Fruit fly (Drosophila melanogaster): Measurements from ENCODE around the gene Cyp4e3.

Cyp4e3 gene

dm6 chr2L:9790535-9790992, 40.7 kb upstream of the Cyp4e3 start, which contains the start of gene CG4036 (continued):
- no peak for TF ChIP-seq dpn (GFP tag; optimal IDR thresholded peaks at IDR 0.05)
- peak; percentile 35 for TF ChIP-seq CG15601 (tag; optimal IDR thresholded peaks at IDR 0.05)
- no peak for TF ChIP-seq H15 (GFP tag; IDR thresholded peaks at IDR 0.05)
- TF ChIP-seq CG11093 (GFP tag; IDR thresholded peaks at IDR 0.05), result no peak
- TF ChIP-seq en (GFP tag; optimal IDR thresholded peaks at IDR 0.05), result no peak
- no peak for TF ChIP-seq CG3281 (GFP tag; optimal IDR thresholded peaks at IDR 0.05)
- TF ChIP-seq sqz (GFP tag; optimal IDR thresholded peaks at IDR 0.05), result no peak
- no peak for TF ChIP-seq Hr3 (GFP tag; optimal IDR thresholded peaks at IDR 0.05)
- no peak for TF ChIP-seq sens-2 (GFP tag; IDR thresholded peaks at IDR 0.05)
- no peak for TF ChIP-seq CG8765 (GFP tag; IDR thresholded peaks at IDR 0.05)
- TF ChIP-seq gt (GFP tag; IDR thresholded peaks at IDR 0.05), result no peak
- TF ChIP-seq dmrt11E (tag; optimal IDR thresholded peaks at IDR 0.05), result no peak
- TF ChIP-seq CG15011 (GFP tag; optimal IDR thresholded peaks at IDR 0.05), result no peak
- no peak for TF ChIP-seq CG12391 (tag; optimal IDR thresholded peaks at IDR 0.05)
- TF ChIP-seq CG30403 (GFP tag; optimal IDR thresholded peaks at IDR 0.05), result no peak
- no peak for TF ChIP-seq ro (GFP tag; IDR thresholded peaks at IDR 0.05)
- TF ChIP-seq CG2199 (GFP tag; IDR thresholded peaks at IDR 0.05), result 0 out of 3 replicates have a peak, but pooled peaks have one; percentile 56
- TF ChIP-seq CG6272 (GFP tag; IDR thresholded peaks at IDR 0.05), result no peak
- TF ChIP-seq eyg (GFP tag; optimal IDR thresholded peaks at IDR 0.05), result no peak
- TF ChIP-seq NC2β (GFP tag; optimal IDR thresholded peaks at IDR 0.05), result no peak
- TF ChIP-seq tap (tag; optimal IDR thresholded peaks at IDR 0.05), result no peak
- TF ChIP-seq CG14860 (GFP tag; IDR thresholded peaks at IDR 0.05; ENCODE audit: partially characterized antibody), result no peak
- no peak for TF ChIP-seq tin (GFP tag; optimal IDR thresholded peaks at IDR 0.05)
- TF ChIP-seq CrebB (tag; optimal IDR thresholded peaks at IDR 0.05), result no peak
- TF ChIP-seq TFAM (GFP tag; optimal IDR thresholded peaks at IDR 0.05), result no peak
- no peak for TF ChIP-seq sug (tag; optimal IDR thresholded peaks at IDR 0.05)
- no peak for TF ChIP-seq gem (tag; optimal IDR thresholded peaks at IDR 0.05)
- TF ChIP-seq nerfin-2 (GFP tag; IDR thresholded peaks at IDR 0.05; ENCODE audit: partially characterized antibody), result no peak
- no peak for TF ChIP-seq CG16815 (GFP tag; optimal IDR thresholded peaks at IDR 0.05)
- no peak for TF ChIP-seq CG7839 (tag; optimal IDR thresholded peaks at IDR 0.05)
- no peak for TF ChIP-seq CG10565 (GFP tag; optimal IDR thresholded peaks at IDR 0.05)
- no peak for TF ChIP-seq CG17802 (tag; optimal IDR thresholded peaks at IDR 0.05)
- peak; percentile 10 for TF ChIP-seq Max (GFP tag; optimal IDR thresholded peaks at IDR 0.05)
- TF ChIP-seq Taf1 (GFP tag; IDR thresholded peaks at IDR 0.05), result no peak
- peak; percentile 78; the same call in 1 of the 2 replicates for TF ChIP-seq MBD-R2 (GFP tag; IDR thresholded peaks at IDR 0.05)
- no peak for TF ChIP-seq CG7963 (GFP tag; IDR thresholded peaks at IDR 0.05; ENCODE audit: partially characterized antibody)
- no peak for TF ChIP-seq B-H1 (GFP tag; IDR thresholded peaks at IDR 0.05)
- TF ChIP-seq CG10654 (GFP tag; optimal IDR thresholded peaks at IDR 0.05), result no peak
- TF ChIP-seq aop (GFP tag; IDR thresholded peaks at IDR 0.05), result no peak
- no peak for TF ChIP-seq hb (GFP tag; IDR thresholded peaks at IDR 0.05; ENCODE audit: partially characterized antibody)
- no peak for TF ChIP-seq abd-A (tag; optimal IDR thresholded peaks at IDR 0.05)
- TF ChIP-seq CG12236 (GFP tag; optimal IDR thresholded peaks at IDR 0.05), result no peak
- TF ChIP-seq Ptx1 (GFP tag; IDR thresholded peaks at IDR 0.05), result no peak
- no peak for TF ChIP-seq salm (tag; optimal IDR thresholded peaks at IDR 0.05)
- no peak for TF ChIP-seq Mes4 (GFP tag; optimal IDR thresholded peaks at IDR 0.05)
- TF ChIP-seq pzg (GFP tag; optimal IDR thresholded peaks at IDR 0.05), result peak; percentile 94
- TF ChIP-seq bowl (GFP tag; IDR thresholded peaks at IDR 0.05), result no peak
- TF ChIP-seq pita (GFP tag; optimal IDR thresholded peaks at IDR 0.05), result no peak
- no peak for TF ChIP-seq CG13894 (tag; optimal IDR thresholded peaks at IDR 0.05)
- no peak for TF ChIP-seq ato (GFP tag; IDR thresholded peaks at IDR 0.05; ENCODE audit: partially characterized antibody)
- TF ChIP-seq CG12155 (GFP tag; optimal IDR thresholded peaks at IDR 0.05), result no peak
- TF ChIP-seq lmd (GFP tag; IDR thresholded peaks at IDR 0.05), result no peak

All from whole organism, embryonic.